Fruit fly (Drosophila melanogaster) whole organism, embryonic: Measurements from ENCODE around the gene Mbs.

ENCODE experiments used
- Atf6 ChIP-seq: fragments of 200-800 bp; sonication (Bioruptor generic); IDR thresholded peaks from 2 replicates; pipeline ENCODE4 v1.3.6; 2022; ENCODE audit warnings: missing biosample characterization, missing genetic modification characterization
- CG10543 ChIP-seq: fragments of 200-800 bp; sonication (Bioruptor generic); optimal IDR thresholded peaks from 3 replicates; lab custom pipeline; 2017; ENCODE audit warnings: missing biosample characterization, mild to moderate bottlenecking, missing genetic modification characterization, moderate library complexity
- CG14014 ChIP-seq: fragments of 200-800 bp; sonication (Bioruptor generic); IDR thresholded peaks from 2 replicates; pipeline ENCODE4 v1.3.6; 2022; ENCODE audit warnings: missing biosample characterization, missing genetic modification characterization
- CG14860 ChIP-seq: fragments of 200-800 bp; sonication (Bioruptor generic); IDR thresholded peaks from 3 replicates; pipeline ENCODE4 v1.3.6; 2022; ENCODE audit warnings: missing biosample characterization, missing genetic modification characterization; ENCODE audit not compliant: partially characterized antibody
- CG15269 ChIP-seq: fragments of 200-800 bp; sonication (Bioruptor generic); optimal IDR thresholded peaks from 2 replicates; lab custom pipeline; 2018; ENCODE audit warnings: missing biosample characterization, mild to moderate bottlenecking, missing genetic modification characterization, moderate library complexity
- CG16815 ChIP-seq: fragments of 200-800 bp; sonication (Bioruptor generic); optimal IDR thresholded peaks from 3 replicates; lab custom pipeline; 2017; ENCODE audit warnings: missing biosample characterization, mild to moderate bottlenecking, missing genetic modification characterization
- CG17186 ChIP-seq: fragments of 200-800 bp; sonication (Bioruptor generic); optimal IDR thresholded peaks from 3 replicates; lab custom pipeline; 2017; ENCODE audit warnings: missing biosample characterization, missing genetic modification reagents, missing genetic modification characterization
- CG2116 ChIP-seq: fragments of 200-800 bp; sonication (Bioruptor generic); optimal IDR thresholded peaks from 3 replicates; lab custom pipeline; 2018; ENCODE audit warnings: missing biosample characterization, mild to moderate bottlenecking, missing genetic modification characterization
- CG2202 ChIP-seq: fragments of 200-800 bp; sonication (Bioruptor generic); optimal IDR thresholded peaks from 2 replicates; lab custom pipeline; 2018; ENCODE audit warnings: missing biosample characterization, mild to moderate bottlenecking, missing genetic modification characterization
- CG2678 ChIP-seq: fragments of 200-800 bp; sonication (Bioruptor generic); optimal IDR thresholded peaks from 3 replicates; lab custom pipeline; 2019; ENCODE audit warnings: missing biosample characterization, mild to moderate bottlenecking, missing genetic modification characterization, moderate library complexity
- CG30431 ChIP-seq: fragments of 200-800 bp; sonication (Bioruptor generic); optimal IDR thresholded peaks from 2 replicates; lab custom pipeline; 2017; ENCODE audit warnings: missing biosample characterization, missing genetic modification characterization
- CG34376 ChIP-seq: fragments of 200-800 bp; sonication (Bioruptor generic); optimal IDR thresholded peaks from 2 replicates; lab custom pipeline; 2018; ENCODE audit warnings: missing biosample characterization, mild to moderate bottlenecking, missing genetic modification characterization
- CG3726 ChIP-seq: fragments of 200-800 bp; sonication (Bioruptor generic); IDR thresholded peaks from 3 replicates; pipeline ENCODE4, ENCODE4 v1.3.6; 2022; ENCODE audit warnings: missing biosample characterization, missing genetic modification characterization
- CG4282 ChIP-seq: fragments of 200-800 bp; sonication (Bioruptor generic); optimal IDR thresholded peaks from 2 replicates; lab custom pipeline; 2016; ENCODE audit warnings: missing biosample characterization, missing genetic modification characterization
- CG4328 ChIP-seq: fragments of 200-800 bp; sonication (Bioruptor generic); optimal IDR thresholded peaks from 3 replicates; lab custom pipeline; 2017; ENCODE audit warnings: missing biosample characterization, missing genetic modification reagents, missing genetic modification characterization
- CG4617 ChIP-seq: fragments of 200-800 bp; sonication (Bioruptor generic); optimal IDR thresholded peaks from 3 replicates; lab custom pipeline; 2016; ENCODE audit warnings: missing biosample characterization, missing genetic modification characterization, borderline replicate concordance
- CG4707 ChIP-seq: fragments of 200-800 bp; sonication (Bioruptor generic); optimal IDR thresholded peaks from 2 replicates; lab custom pipeline; 2018; ENCODE audit warnings: missing biosample characterization, mild to moderate bottlenecking, missing genetic modification characterization, moderate library complexity
- CG6683 ChIP-seq: fragments of 200-800 bp; sonication (Bioruptor generic); optimal IDR thresholded peaks from 2 replicates; lab custom pipeline; 2017; ENCODE audit warnings: missing biosample characterization, mild to moderate bottlenecking, missing genetic modification characterization, missing genetic modification reagents
- CG6689 ChIP-seq: fragments of 200-800 bp; sonication (Bioruptor generic); IDR thresholded peaks from 2 replicates; pipeline ENCODE4 v1.3.6; 2022; ENCODE audit warnings: missing biosample characterization, missing genetic modification characterization
- CG6813 ChIP-seq: fragments of 200-800 bp; sonication (Bioruptor generic); optimal IDR thresholded peaks from 2 replicates; lab custom pipeline; 2017; ENCODE audit warnings: missing biosample characterization, missing genetic modification characterization, mild to moderate bottlenecking, moderate library complexity, missing genetic modification reagents
- CG6854 ChIP-seq: fragments of 200-800 bp; sonication (Bioruptor generic); optimal IDR thresholded peaks from 3 replicates; lab custom pipeline; 2017; ENCODE audit warnings: missing biosample characterization, mild to moderate bottlenecking, missing genetic modification characterization
- CG7839 ChIP-seq: fragments of 200-800 bp; sonication (Bioruptor generic); optimal IDR thresholded peaks from 3 replicates; lab custom pipeline; 2018; ENCODE audit warnings: missing biosample characterization, mild to moderate bottlenecking, missing genetic modification characterization, moderate library complexity
- CG8478 ChIP-seq: fragments of >200 bp; optimal IDR thresholded peaks from 2 replicates; lab custom pipeline; 2018
- D19A ChIP-seq: fragments of 200-800 bp; optimal IDR thresholded peaks from 3 replicates; lab custom pipeline; 2019; ENCODE audit warnings: missing biosample characterization, mild to moderate bottlenecking, missing genetic modification characterization, moderate library complexity
- Dip2 ChIP-seq: fragments of 200-800 bp; sonication (Bioruptor generic); IDR thresholded peaks from 2 replicates; pipeline ENCODE4 v1.3.6; 2022; ENCODE audit warnings: missing biosample characterization, missing genetic modification characterization
- Doc2 ChIP-seq: fragments of 200-800 bp; sonication (Bioruptor generic); IDR thresholded peaks from 2 replicates; pipeline ENCODE4 v1.3.6; 2022; ENCODE audit warnings: missing biosample characterization, missing genetic modification characterization
- HLH3B ChIP-seq: fragments of 200-800 bp; sonication (Bioruptor generic); IDR thresholded peaks from 2 replicates; pipeline ENCODE4 v1.3.6; 2022; ENCODE audit warnings: missing biosample characterization, missing genetic modification characterization
- MTF-1 ChIP-seq: fragments of 200-800 bp; sonication (Bioruptor generic); optimal IDR thresholded peaks from 2 replicates; lab custom pipeline; 2018; ENCODE audit warnings: missing biosample characterization, mild to moderate bottlenecking, missing genetic modification characterization, borderline replicate concordance
- NK7.1 ChIP-seq: fragments of 200-800 bp; sonication (Bioruptor generic); optimal IDR thresholded peaks from 3 replicates; lab custom pipeline; 2016; ENCODE audit warnings: missing biosample characterization, missing genetic modification characterization
- Ravus ChIP-seq: fragments of 200-800 bp; sonication (Bioruptor generic); IDR thresholded peaks from 2 replicates; pipeline ENCODE4 v1.3.6; 2022; ENCODE audit warnings: missing biosample characterization, missing genetic modification characterization
- Side ChIP-seq: fragments of 200-800 bp; sonication (Bioruptor generic); optimal IDR thresholded peaks from 2 replicates; lab custom pipeline; 2016; ENCODE audit warnings: missing biosample characterization, missing genetic modification characterization
- Trl ChIP-seq, 3 experiments: fragments of >200 bp in 2 of 3; fragments of 200-800 bp in 1 of 3; sonication (Bioruptor generic) in 1 of 3; optimal IDR thresholded peaks; 2 replicates in 1 of 3; 3 replicates in 2 of 3; lab custom pipeline; 2016 to 2017; ENCODE audit warnings: missing biosample characterization in 1 of 3, missing genetic modification characterization in 1 of 3
- bbx ChIP-seq: fragments of 200-800 bp; sonication (Bioruptor generic); IDR thresholded peaks from 2 replicates; pipeline ENCODE4 v1.3.6; 2022; ENCODE audit warnings: missing biosample characterization, missing genetic modification characterization; ENCODE audit not compliant: partially characterized antibody
- br ChIP-seq: fragments of >200 bp; optimal IDR thresholded peaks from 2 replicates; lab custom pipeline; 2017
- chif ChIP-seq, 2 experiments: fragments of 200-800 bp; sonication (Bioruptor generic); optimal IDR thresholded peaks; 3 replicates each; lab custom pipeline; 2016; ENCODE audit warnings: missing biosample characterization in 2 of 2, missing genetic modification characterization in 2 of 2
- chinmo ChIP-seq: fragments of 200-800 bp; sonication (Bioruptor generic); IDR thresholded peaks from 4 replicates; pipeline ENCODE4 v1.3.6; 2022; ENCODE audit warnings: missing biosample characterization, missing genetic modification characterization; ENCODE audit not compliant: partially characterized antibody
- chn ChIP-seq: fragments of 200-800 bp; sonication (Bioruptor generic); optimal IDR thresholded peaks from 2 replicates; lab custom pipeline; 2016; ENCODE audit warnings: missing biosample characterization, missing genetic modification characterization
- dm ChIP-seq: fragments of 200-800 bp; sonication (Bioruptor generic); optimal IDR thresholded peaks from 3 replicates; lab custom pipeline; 2016; ENCODE audit warnings: missing biosample characterization, missing genetic modification characterization
- ewg ChIP-seq: fragments of 200-800 bp; sonication (Bioruptor generic); optimal IDR thresholded peaks from 3 replicates; lab custom pipeline; 2017; ENCODE audit warnings: mild to moderate bottlenecking, missing biosample characterization, missing genetic modification reagents, missing genetic modification characterization
- fd96Cb ChIP-seq: fragments of 200-800 bp; sonication (Bioruptor generic); optimal IDR thresholded peaks from 2 replicates; lab custom pipeline; 2018; ENCODE audit warnings: missing biosample characterization, mild to moderate bottlenecking, missing genetic modification characterization, moderate library complexity
- grn ChIP-seq: fragments of 200-800 bp; sonication (Bioruptor generic); optimal IDR thresholded peaks from 3 replicates; lab custom pipeline; 2017; ENCODE audit warnings: missing biosample characterization, missing genetic modification characterization
- insv ChIP-seq, 2 experiments: fragments of 200-800 bp; sonication (Bioruptor generic); optimal IDR thresholded peaks; 3 replicates each; lab custom pipeline; 2016 to 2018; ENCODE audit warnings: missing biosample characterization in 2 of 2, missing genetic modification characterization in 2 of 2
- jumu ChIP-seq: fragments of 200-800 bp; sonication (Bioruptor generic); optimal IDR thresholded peaks from 3 replicates; lab custom pipeline; 2016; ENCODE audit warnings: missing biosample characterization, missing genetic modification characterization
- klu ChIP-seq: fragments of 200-800 bp; sonication (Bioruptor generic); IDR thresholded peaks from 2 replicates; pipeline ENCODE4 v1.3.6; 2022; ENCODE audit warnings: missing biosample characterization, missing genetic modification characterization
- lola ChIP-seq, 3 experiments: fragments of >200 bp in 2 of 3; fragments of 200-800 bp in 1 of 3; sonication (Bioruptor generic) in 1 of 3; optimal IDR thresholded peaks; 2 replicates each; lab custom pipeline; 2017 to 2019; ENCODE audit warnings: missing biosample characterization in 3 of 3, missing genetic modification characterization in 3 of 3, mild to moderate bottlenecking in 1 of 3, moderate library complexity in 1 of 3
- vvl ChIP-seq: fragments of 200-800 bp; sonication (Bioruptor generic); IDR thresholded peaks from 2 replicates; pipeline ENCODE4 v1.3.6; 2022; ENCODE audit warnings: missing biosample characterization, missing genetic modification characterization
- wor ChIP-seq: fragments of 200-800 bp; sonication (Bioruptor generic); IDR thresholded peaks from 2 replicates; pipeline ENCODE4 v1.3.6; 2022; ENCODE audit warnings: missing biosample characterization, missing genetic modification characterization

Gene Mbs

dm6 chr3L:16011319-16012210 lies 40.2 kb upstream of the Mbs start, which contains the start of gene mib1 (continued):
- TF ChIP-seq CG2202 (tag; lab: Kevin White, UChicago) (no peak), CG14860 (GFP tag; lab: Robert Waterston, UW) (peak; percentile 71; the same call in 2 of the 3 replicates), CG6854 (no peak), bbx (GFP tag; lab: Robert Waterston, UW) (peak; percentile 95), CG2678 (tag; lab: Kevin White, UChicago) (peak; percentile 14), vvl (GFP tag; lab: Robert Waterston, UW) (peak; percentile 44; the same call in 1 of the 2 replicates), Ravus (GFP tag; lab: Robert Waterston, UW) (no peak), Trl (optimal IDR thresholded peaks at IDR 0.05; lab: Kevin White, UChicago) (no peak), Trl (GFP tag; optimal IDR thresholded peaks at IDR 0.05; lab: Kevin White, UChicago) (no peak), CG4328 (GFP tag; lab: Kevin White, UChicago) (peak; percentile 15), lola (GFP tag; optimal IDR thresholded peaks at IDR 0.05; lab: Kevin White, UChicago) (peak in 1 of 3 experiments; percentile 28), NK7.1 (GFP tag; lab: Kevin White, UChicago) (no peak), CG34376 (peak; percentile 29), CG6689 (GFP tag; lab: Robert Waterston, UW) (no peak), br (lab: Kevin White, UChicago) (no peak), D19A (tag; lab: Kevin White, UChicago) (no peak), CG30431 (GFP tag; lab: Kevin White, UChicago) (no peak), klu (GFP tag; lab: Robert Waterston, UW) (peak; percentile 25; the same call in 1 of the 2 replicates), CG15269 (no peak), CG7839 (no peak), chn (GFP tag; lab: Kevin White, UChicago) (peak; percentile 30), Atf6 (GFP tag; lab: Robert Waterston, UW) (peak; percentile 23; the same call in 1 of the 2 replicates), CG16815 (GFP tag; lab: Kevin White, UChicago) (no peak), CG10543 (peak; percentile 43), MTF-1 (no peak), CG4707 (GFP tag; lab: Kevin White, UChicago) (peak; percentile 99), chif (GFP tag; optimal IDR thresholded peaks at IDR 0.05; lab: Kevin White, UChicago) (peak in 1 of 2 experiments; percentile 15), ewg (GFP tag; lab: Kevin White, UChicago) (peak; percentile 32), dm (GFP tag; lab: Kevin White, UChicago) (peak; percentile 59), CG6813 (GFP tag; lab: Kevin White, UChicago) (no peak), jumu (GFP tag; lab: Kevin White, UChicago) (no peak), CG3726 (GFP tag; lab: Robert Waterston, UW) (no peak), CG14014 (GFP tag; lab: Robert Waterston, UW) (0 out of 2 replicates have a peak, but pooled peaks have one; percentile 24), CG8478 (lab: Kevin White, UChicago) (peak; percentile 84), insv (GFP tag; optimal IDR thresholded peaks at IDR 0.05; lab: Kevin White, UChicago) (peak in 1 of 2 experiments; percentile 19), fd96Cb (no peak), CG17186 (GFP tag; lab: Kevin White, UChicago) (peak; percentile 91), chinmo (GFP tag; lab: Robert Waterston, UW) (peak; percentile 95; the same call in 3 of the 4 replicates), CG6683 (no peak), Dip2 (no peak), CG2116 (GFP tag; lab: Kevin White, UChicago) (peak; percentile 47), wor (GFP tag; lab: Robert Waterston, UW) (no peak), CG4282 (GFP tag; lab: Kevin White, UChicago) (peak; percentile 6), CG4617 (GFP tag; lab: Kevin White, UChicago) (peak; percentile 75), Side (GFP tag; lab: Kevin White, UChicago) (no peak), Doc2 (GFP tag; lab: Robert Waterston, UW) (no peak), grn (no peak), HLH3B (GFP tag; lab: Robert Waterston, UW) (no peak)
